Fruit fly (Drosophila melanogaster) whole organism, pupa: ENCODE results near the gene Muc68Ca.

Experiments
- CG10348 ChIP-seq: fragments of 200-800 bp; sonication (Bioruptor generic); IDR thresholded peaks from 2 replicates; pipeline ENCODE4 v1.3.6; 2022; ENCODE audit warnings: missing biosample characterization, missing genetic modification characterization
- CG12605 ChIP-seq: fragments of 200-800 bp; sonication (Bioruptor generic); IDR thresholded peaks from 2 replicates; pipeline ENCODE4 v1.3.6; 2022; ENCODE audit warnings: missing biosample characterization, missing genetic modification characterization
- CG13204 ChIP-seq: fragments of 200-800 bp; sonication (Bioruptor generic); optimal IDR thresholded peaks from 2 replicates; lab custom pipeline; 2018; ENCODE audit warnings: missing biosample characterization, mild to moderate bottlenecking, missing genetic modification characterization, moderate library complexity
- CG14655 ChIP-seq: fragments of 200-800 bp; sonication (Bioruptor generic); optimal IDR thresholded peaks from 3 replicates; lab custom pipeline; 2017; ENCODE audit warnings: mild to moderate bottlenecking, missing biosample characterization, missing genetic modification reagents, missing genetic modification characterization
- CG15710 ChIP-seq: fragments of 200-800 bp; sonication (Bioruptor generic); optimal IDR thresholded peaks from 2 replicates; lab custom pipeline; 2018; ENCODE audit warnings: missing biosample characterization, mild to moderate bottlenecking, missing genetic modification characterization, moderate library complexity
- CG17806 ChIP-seq: fragments of 200-800 bp; sonication (Bioruptor generic); optimal IDR thresholded peaks from 2 replicates; lab custom pipeline; 2018; ENCODE audit warnings: missing biosample characterization, mild to moderate bottlenecking, missing genetic modification characterization, moderate library complexity
- CG32121 ChIP-seq: fragments of 200-800 bp; sonication (Bioruptor generic); IDR thresholded peaks from 2 replicates; pipeline ENCODE4 v1.3.6; 2022; ENCODE audit warnings: missing biosample characterization, missing genetic modification characterization
- CG34367 ChIP-seq: fragments of 200-800 bp; sonication (Bioruptor generic); optimal IDR thresholded peaks from 2 replicates; lab custom pipeline; 2018; ENCODE audit warnings: missing biosample characterization, mild to moderate bottlenecking, missing genetic modification characterization
- CG4496 ChIP-seq: fragments of 200-800 bp; sonication (Bioruptor generic); IDR thresholded peaks from 3 replicates; pipeline ENCODE4 v1.3.6; 2022; ENCODE audit warnings: missing biosample characterization, missing genetic modification characterization
- CG8159 ChIP-seq: fragments of 200-800 bp; sonication (Bioruptor generic); optimal IDR thresholded peaks from 3 replicates; lab custom pipeline; 2018; ENCODE audit warnings: missing biosample characterization, mild to moderate bottlenecking, missing genetic modification characterization, moderate library complexity
- CG8301 ChIP-seq: fragments of 200-800 bp; sonication (Bioruptor generic); optimal IDR thresholded peaks from 2 replicates; lab custom pipeline; 2018; ENCODE audit warnings: missing biosample characterization, mild to moderate bottlenecking, missing genetic modification characterization
- CG9948 ChIP-seq: fragments of 200-800 bp; sonication (Bioruptor generic); optimal IDR thresholded peaks from 2 replicates; lab custom pipeline; 2018; ENCODE audit warnings: missing biosample characterization, mild to moderate bottlenecking, missing genetic modification characterization, moderate library complexity
- D1 ChIP-seq: fragments of 200-800 bp; sonication (Bioruptor generic); optimal IDR thresholded peaks from 2 replicates; lab custom pipeline; 2018; ENCODE audit warnings: missing biosample characterization, mild to moderate bottlenecking, missing genetic modification characterization, moderate library complexity
- EcR ChIP-seq: fragments of 200-800 bp; sonication (Bioruptor generic); optimal IDR thresholded peaks from 3 replicates; lab custom pipeline; 2019; ENCODE audit warnings: missing biosample characterization, missing genetic modification characterization, mild to moderate bottlenecking, moderate library complexity, missing genetic modification reagents
- Ets98B ChIP-seq: fragments of 200-800 bp; sonication (Bioruptor generic); IDR thresholded peaks from 2 replicates; pipeline ENCODE4 v1.3.6; 2022; ENCODE audit warnings: missing biosample characterization, missing genetic modification characterization
- Pif1A ChIP-seq: fragments of 200-800 bp; sonication (Bioruptor generic); optimal IDR thresholded peaks from 3 replicates; lab custom pipeline; 2016; ENCODE audit warnings: missing biosample characterization, missing genetic modification characterization
- Pif1B ChIP-seq: fragments of 200-800 bp; sonication (Bioruptor generic); optimal IDR thresholded peaks from 3 replicates; lab custom pipeline; 2016; ENCODE audit warnings: missing biosample characterization, missing genetic modification characterization
- Snoo ChIP-seq: fragments of 200-800 bp; sonication (Bioruptor generic); optimal IDR thresholded peaks from 3 replicates; lab custom pipeline; 2017; ENCODE audit warnings: missing biosample characterization, mild to moderate bottlenecking, missing genetic modification characterization, inconsistent platforms
- fd96Ca ChIP-seq: fragments of 200-800 bp; sonication (Bioruptor generic); IDR thresholded peaks from 3 replicates; pipeline ENCODE4 v1.3.6; 2022; ENCODE audit warnings: missing biosample characterization, missing genetic modification characterization
- gl ChIP-seq: fragments of 200-800 bp; sonication (Bioruptor generic); optimal IDR thresholded peaks from 2 replicates; lab custom pipeline; 2018; ENCODE audit warnings: missing biosample characterization, mild to moderate bottlenecking, missing genetic modification characterization
- rn ChIP-seq: fragments of 200-800 bp; sonication (Bioruptor generic); IDR thresholded peaks from 2 replicates; pipeline ENCODE4 v1.3.6; 2022; ENCODE audit warnings: missing biosample characterization, missing genetic modification characterization

The Muc68Ca gene

DNA sequence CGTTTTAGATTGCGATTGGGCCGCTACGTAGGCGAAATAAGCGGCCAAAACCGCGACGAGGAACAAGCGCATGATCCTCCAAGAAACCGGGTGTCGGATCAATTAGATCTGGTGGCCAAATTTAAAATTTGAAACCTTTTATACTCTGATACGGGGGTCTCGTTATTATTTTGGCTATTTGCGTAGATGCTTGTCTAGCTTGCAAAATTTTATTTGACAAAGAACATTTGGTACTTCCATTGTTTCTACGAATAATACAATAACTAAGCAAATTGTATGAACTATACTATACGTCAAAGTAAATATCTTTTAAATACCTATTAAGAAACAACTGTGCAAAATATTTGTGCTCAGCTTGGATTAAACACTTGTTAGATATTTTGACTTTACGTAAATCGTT, at the start of gene Muc68Ca:
TSS of gene Muc68Ca (minus strand) at position 101 of the 400 bp plus-strand sequence.
- TF ChIP-seq gl (tag; lab: Kevin White, UChicago) (no peak), CG8159 (tag; lab: Kevin White, UChicago) (no peak), CG9948 (no peak), EcR (GFP tag; lab: Kevin White, UChicago) (no peak), fd96Ca (GFP tag; lab: Robert Waterston, UW) (no peak), CG12605 (GFP tag; lab: Robert Waterston, UW) (no peak), rn (no peak), Ets98B (GFP tag; lab: Robert Waterston, UW) (no peak), CG15710 (tag; lab: Kevin White, UChicago) (no peak), Snoo (tag; lab: Kevin White, UChicago) (no peak), Pif1A (GFP tag; lab: Kevin White, UChicago) (no peak), CG14655 (GFP tag; lab: Kevin White, UChicago) (no peak), D1 (no peak)

DNA sequence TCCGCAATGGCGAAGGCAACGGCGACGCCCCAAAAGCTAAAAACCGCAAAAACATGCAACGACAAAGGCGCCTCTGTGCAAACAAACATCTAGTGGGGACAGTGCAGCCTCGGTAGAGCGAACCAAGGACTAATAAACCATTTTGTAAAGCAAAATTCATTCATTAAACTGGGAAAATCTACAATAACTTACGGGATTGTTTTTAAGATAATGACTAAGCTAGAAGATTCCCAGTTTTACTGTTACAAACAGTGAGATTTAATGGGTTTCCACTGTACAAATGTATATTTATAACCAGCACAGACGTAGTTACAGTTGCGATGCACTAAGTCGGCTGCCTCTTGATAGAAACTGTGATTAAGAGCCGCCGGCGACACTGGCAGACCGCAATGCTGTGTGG, 36.3 kb upstream of the Muc68Ca start:
- TF ChIP-seq EcR (GFP tag; lab: Kevin White, UChicago) (no peak), Ets98B (GFP tag; lab: Robert Waterston, UW) (peak; percentile 92), gl (tag; lab: Kevin White, UChicago) (no peak), CG4496 (GFP tag; lab: Robert Waterston, UW) (peak; percentile 93), CG9948 (no peak), Pif1A (GFP tag; lab: Kevin White, UChicago) (peak; percentile 50), Pif1B (GFP tag; lab: Kevin White, UChicago) (peak; percentile 7), CG15710 (tag; lab: Kevin White, UChicago) (peak; percentile 54), CG13204 (GFP tag; lab: Kevin White, UChicago) (no peak), CG34367 (tag; lab: Kevin White, UChicago) (peak; percentile 37), CG8159 (tag; lab: Kevin White, UChicago) (peak; percentile 59), CG8301 (tag; lab: Kevin White, UChicago) (peak; percentile 63), Snoo (tag; lab: Kevin White, UChicago) (no peak), CG32121 (GFP tag; lab: Robert Waterston, UW) (peak; percentile 82), rn (peak; percentile 38; the same call in 1 of the 2 replicates), D1 (no peak), CG17806 (tag; lab: Kevin White, UChicago) (peak; percentile 51), CG10348 (GFP tag; lab: Robert Waterston, UW) (peak; percentile 85; the same call in 1 of the 2 replicates), CG14655 (GFP tag; lab: Kevin White, UChicago) (peak; percentile 82), fd96Ca (GFP tag; lab: Robert Waterston, UW) (peak; percentile 91), CG12605 (GFP tag; lab: Robert Waterston, UW) (no peak; the same call in 1 of the 2 replicates)
- TF ChIP-seq, all 21 proteins: peak for 14

DNA sequence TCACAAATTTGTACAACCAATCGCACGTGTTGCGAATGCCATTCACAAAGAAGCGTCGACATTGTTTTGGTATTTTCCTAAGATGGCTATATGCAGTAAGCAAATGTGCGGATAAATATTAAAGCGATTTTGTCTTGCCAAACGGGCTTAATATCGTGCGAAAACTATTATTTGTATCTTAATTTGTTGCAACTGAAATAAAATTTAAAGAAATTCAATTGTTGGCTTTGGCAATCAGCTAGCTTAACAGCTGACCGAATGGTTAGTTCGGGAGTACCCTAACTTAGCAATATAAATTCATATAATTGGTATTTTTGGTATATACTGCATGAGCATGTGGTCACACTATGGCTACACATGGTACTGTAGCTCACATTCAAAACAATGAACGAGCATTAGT, 28.5 kb upstream of the Muc68Ca start, which contains the start of the genes RIOK1 and Polr3H:
TSS of gene RIOK1 (minus strand) at position 65 of the 400 bp plus-strand sequence.
TSS of gene Polr3H (plus strand) at position 347 of the 400 bp plus-strand sequence.
- TF ChIP-seq CG34367 (tag; lab: Kevin White, UChicago) = peak; percentile 28
- TF ChIP-seq CG4496 (GFP tag; lab: Robert Waterston, UW) = peak; percentile 30; the same call in 1 of the 3 replicates
- TF ChIP-seq Ets98B (GFP tag; lab: Robert Waterston, UW) = peak; percentile 60
- TF ChIP-seq Pif1A (GFP tag; lab: Kevin White, UChicago) = no peak
- TF ChIP-seq CG8159 (tag; lab: Kevin White, UChicago) = no peak
- TF ChIP-seq CG12605 (GFP tag; lab: Robert Waterston, UW) = no peak
- peak; percentile 66; the same call in 2 of the 3 replicates for TF ChIP-seq fd96Ca (GFP tag; lab: Robert Waterston, UW)

DNA sequence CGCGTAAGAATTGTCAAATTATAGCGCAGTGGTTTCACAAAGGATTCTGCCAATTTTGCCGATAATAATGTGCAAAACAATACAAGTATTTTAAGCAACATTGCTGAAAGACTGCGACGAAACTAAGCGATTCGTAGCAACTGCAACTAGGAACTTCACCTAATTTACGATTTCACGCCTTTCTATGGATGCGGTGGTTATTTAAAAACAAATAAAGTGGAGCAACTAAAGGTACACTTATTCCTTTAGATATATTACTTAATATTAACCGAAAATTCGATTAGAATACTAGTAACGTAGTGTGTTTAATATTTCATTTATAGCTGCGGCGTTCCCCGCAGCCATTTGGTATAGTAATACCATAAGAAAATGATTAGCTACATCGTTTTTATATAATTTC, 26.0 kb upstream of the Muc68Ca start, which contains the start of gene CG6071:
TSS of gene CG6071 (minus strand) at position 101 of the 400 bp plus-strand sequence.
- TF ChIP-seq D1 (no peak), CG34367 (tag; lab: Kevin White, UChicago) (no peak), CG10348 (GFP tag; lab: Robert Waterston, UW) (no peak), CG17806 (tag; lab: Kevin White, UChicago) (no peak), CG14655 (GFP tag; lab: Kevin White, UChicago) (no peak), Ets98B (GFP tag; lab: Robert Waterston, UW) (no peak)

DNA sequence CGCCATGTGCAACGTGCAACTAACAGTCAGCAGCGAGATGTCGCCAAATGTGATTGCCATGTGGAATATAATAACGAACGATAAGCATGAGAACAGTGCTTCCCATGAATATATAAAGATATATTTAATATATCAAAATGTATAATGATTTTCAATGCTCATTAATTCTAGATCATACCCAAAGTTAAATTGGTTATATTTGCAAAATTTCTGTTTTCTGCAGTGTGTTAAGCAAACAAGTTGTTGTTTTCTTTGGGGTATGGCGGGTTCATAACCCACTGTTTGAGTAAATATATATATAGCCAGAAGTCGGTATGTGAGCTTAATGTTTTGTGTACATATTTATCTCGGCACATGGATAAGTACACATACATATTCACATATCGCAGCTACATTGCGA, 16.9 kb upstream of the Muc68Ca start:
- TF ChIP-seq CG8159 (tag; lab: Kevin White, UChicago) = peak; percentile 47
- TF ChIP-seq CG32121 (GFP tag; lab: Robert Waterston, UW) = peak; percentile 51
- TF ChIP-seq Ets98B (GFP tag; lab: Robert Waterston, UW) = peak; percentile 31; the same call in 1 of the 2 replicates
- TF ChIP-seq CG15710 (tag; lab: Kevin White, UChicago) = no peak
- TF ChIP-seq CG4496 (GFP tag; lab: Robert Waterston, UW) = peak; percentile 60; the same call in 1 of the 3 replicates

DNA sequence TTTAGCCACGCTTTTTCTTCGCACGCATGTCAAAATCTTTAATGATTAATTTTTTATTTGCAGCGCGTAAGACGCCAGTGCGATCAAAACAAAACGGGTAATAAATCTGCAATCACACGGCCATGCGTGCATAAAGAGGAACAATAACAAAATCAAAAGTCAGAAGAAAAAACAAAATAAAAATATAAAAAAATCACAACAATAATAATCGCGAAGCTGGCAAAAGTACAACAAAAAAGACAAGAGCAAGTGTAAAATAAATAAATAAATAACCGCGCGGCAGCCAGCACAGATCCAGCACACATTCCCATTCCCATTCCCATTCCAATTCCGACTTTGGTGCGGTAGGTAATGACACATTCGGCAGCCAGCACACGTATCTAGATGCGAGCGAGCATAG, 14.7 kb upstream of the Muc68Ca start:
- TF ChIP-seq CG14655 (GFP tag; lab: Kevin White, UChicago) = peak; percentile 80
- peak; percentile 66 for TF ChIP-seq CG8301 (tag; lab: Kevin White, UChicago)
- peak; percentile 94 for TF ChIP-seq CG12605 (GFP tag; lab: Robert Waterston, UW)
- no peak for TF ChIP-seq rn
- peak; percentile 54 for TF ChIP-seq Ets98B (GFP tag; lab: Robert Waterston, UW)
- peak; percentile 83 for TF ChIP-seq CG4496 (GFP tag; lab: Robert Waterston, UW)
- no peak for TF ChIP-seq CG10348 (GFP tag; lab: Robert Waterston, UW)
- peak; percentile 24 for TF ChIP-seq CG9948
- TF ChIP-seq CG32121 (GFP tag; lab: Robert Waterston, UW) = peak; percentile 58
- no peak for TF ChIP-seq EcR (GFP tag; lab: Kevin White, UChicago)
- peak; percentile 69 for TF ChIP-seq gl (tag; lab: Kevin White, UChicago)
- peak; percentile 56 for TF ChIP-seq Pif1B (GFP tag; lab: Kevin White, UChicago)
- TF ChIP-seq CG8159 (tag; lab: Kevin White, UChicago) = peak; percentile 50
- peak; percentile 64 for TF ChIP-seq CG15710 (tag; lab: Kevin White, UChicago)
- peak; percentile 48 for TF ChIP-seq CG17806 (tag; lab: Kevin White, UChicago)
- no peak for TF ChIP-seq D1
- no peak for TF ChIP-seq Snoo (tag; lab: Kevin White, UChicago)
- TF ChIP-seq CG34367 (tag; lab: Kevin White, UChicago) = peak; percentile 73
- no peak; the same call in 1 of the 3 replicates for TF ChIP-seq fd96Ca (GFP tag; lab: Robert Waterston, UW)
- TF ChIP-seq CG13204 (GFP tag; lab: Kevin White, UChicago) = peak; percentile 71
- TF ChIP-seq Pif1A (GFP tag; lab: Kevin White, UChicago) = peak; percentile 44
- TF ChIP-seq, all 21 proteins: peak for 15
